Fruit fly (Drosophila melanogaster): ENCODE results near the gene cact.

cact gene

dm6 chr2L:16350742-16351568 lies 24.9 kb upstream of the cact start (continued):
- TF ChIP-seq CG43689 (GFP tag; IDR thresholded peaks at IDR 0.05) (peak; percentile 95), ase (GFP tag; IDR thresholded peaks at IDR 0.05) (peak; percentile 98), prd (optimal IDR thresholded peaks at IDR 0.05) (no peak), prd (GFP tag; IDR thresholded peaks at IDR 0.05) (peak; percentile 99), Dll (GFP tag; IDR thresholded peaks at IDR 0.05; ENCODE audit: partially characterized antibody) (peak; percentile 28; the same call in 1 of the 4 replicates), pb (GFP tag; optimal IDR thresholded peaks at IDR 0.05) (peak; percentile 95), CG14014 (GFP tag; IDR thresholded peaks at IDR 0.05) (peak; percentile 99), CG12391 (tag; optimal IDR thresholded peaks at IDR 0.05) (peak; percentile 99), CG2202 (tag; optimal IDR thresholded peaks at IDR 0.05) (peak; percentile 99), CG11247 (GFP tag; IDR thresholded peaks at IDR 0.05) (peak; percentile 98), Spps (tag; optimal IDR thresholded peaks at IDR 0.05) (peak; percentile 99), gsb (GFP tag; IDR thresholded peaks at IDR 0.05) (peak; percentile 97), da (GFP tag; optimal IDR thresholded peaks at IDR 0.05) (peak; percentile 94), Max (GFP tag; optimal IDR thresholded peaks at IDR 0.05) (peak; percentile 99), ci (GFP tag; IDR thresholded peaks at IDR 0.05) (peak; percentile 100), CG31388 (GFP tag; optimal IDR thresholded peaks at IDR 0.05) (peak; percentile 98), Mad (GFP tag; optimal IDR thresholded peaks at IDR 0.05) (peak; percentile 98), Chrac-16 (GFP tag; optimal IDR thresholded peaks at IDR 0.05) (peak; percentile 99), CG6654 (GFP tag; optimal IDR thresholded peaks at IDR 0.05) (peak; percentile 93), C15 (GFP tag; IDR thresholded peaks at IDR 0.05) (peak; percentile 97), CG13624 (GFP tag; optimal IDR thresholded peaks at IDR 0.05) (peak; percentile 99), CG4424 (GFP tag; optimal IDR thresholded peaks at IDR 0.05) (peak; percentile 99), bab2 (GFP tag; optimal IDR thresholded peaks at IDR 0.05) (peak; percentile 98), gem (tag; optimal IDR thresholded peaks at IDR 0.05) (peak; percentile 100), CG15269 (tag; optimal IDR thresholded peaks at IDR 0.05) (peak; percentile 99), Hmr (GFP tag; optimal IDR thresholded peaks at IDR 0.05) (peak; percentile 99), CG1792 (GFP tag; optimal IDR thresholded peaks at IDR 0.05) (peak; percentile 96), Meics (GFP tag; optimal IDR thresholded peaks at IDR 0.05) (peak; percentile 99), fu2 (GFP tag; optimal IDR thresholded peaks at IDR 0.05) (peak; percentile 97), nerfin-1 (tag; optimal IDR thresholded peaks at IDR 0.05) (peak; percentile 98), Opbp (GFP tag; IDR thresholded peaks at IDR 0.05; ENCODE audit: partially characterized antibody) (no peak), otp (GFP tag; IDR thresholded peaks at IDR 0.05) (peak; percentile 98), NC2β (GFP tag; optimal IDR thresholded peaks at IDR 0.05) (peak; percentile 98), slbo (GFP tag; IDR thresholded peaks at IDR 0.05) (peak; percentile 99), dysf (GFP tag; IDR thresholded peaks at IDR 0.05) (peak; percentile 99), CG10147 (GFP tag; optimal IDR thresholded peaks at IDR 0.05) (peak; percentile 99), BEAF-32 (GFP tag; optimal IDR thresholded peaks at IDR 0.05) (no peak), CG30020 (tag; optimal IDR thresholded peaks at IDR 0.05) (peak; percentile 89), Dad (GFP tag; optimal IDR thresholded peaks at IDR 0.05) (peak; percentile 97), ara (GFP tag; IDR thresholded peaks at IDR 0.05) (peak; percentile 99), cwo (GFP tag; optimal IDR thresholded peaks at IDR 0.05) (peak; percentile 98), Taf1 (GFP tag; IDR thresholded peaks at IDR 0.05) (peak; percentile 98), CG13287 (GFP tag; IDR thresholded peaks at IDR 0.05; ENCODE audit: partially characterized antibody) (peak; percentile 28), inv (GFP tag; IDR thresholded peaks at IDR 0.05; ENCODE audit: partially characterized antibody) (no peak), CG12659 (GFP tag; optimal IDR thresholded peaks at IDR 0.05) (peak; percentile 100), Neu2 (GFP tag; optimal IDR thresholded peaks at IDR 0.05; ENCODE audit: borderline replicate concordance) (peak; percentile 60), CG14860 (GFP tag; IDR thresholded peaks at IDR 0.05; ENCODE audit: partially characterized antibody) (0 out of 3 replicates have a peak, but pooled peaks have one; percentile 14), CG10366 (GFP tag; IDR thresholded peaks at IDR 0.05) (peak; percentile 99), CG13123 (GFP tag; optimal IDR thresholded peaks at IDR 0.05) (peak; percentile 97)

Measured in whole organism, embryonic.